Fruit fly (Drosophila melanogaster) whole organism: ENCODE measurements around the gene Svip.

ENCODE experiments used
- CG8478 ChIP-seq: fragments of >200 bp; optimal IDR thresholded peaks from 2 replicates; lab custom pipeline; 2018; ENCODE audit warnings: inconsistent platforms
- Dll ChIP-seq: fragments of >200 bp; optimal IDR thresholded peaks from 2 replicates; lab custom pipeline; 2017
- EcR ChIP-seq, 2 experiments: fragments of >200 bp; optimal IDR thresholded peaks; 2 replicates each; lab custom pipeline; 2017; ENCODE audit warnings: missing biosample characterization in 2 of 2, missing genetic modification characterization in 2 of 2, missing genetic modification reagents in 2 of 2
- pan ChIP-seq: fragments of >200 bp; optimal IDR thresholded peaks from 2 replicates; lab custom pipeline; 2017
- psq ChIP-seq: fragments of >200 bp; optimal IDR thresholded peaks from 2 replicates; lab custom pipeline; 2017
- usp ChIP-seq: fragments of >200 bp; optimal IDR thresholded peaks from 2 replicates; lab custom pipeline; 2017; ENCODE audit warnings: missing biosample characterization, missing genetic modification characterization, mixed read lengths

DNA sequence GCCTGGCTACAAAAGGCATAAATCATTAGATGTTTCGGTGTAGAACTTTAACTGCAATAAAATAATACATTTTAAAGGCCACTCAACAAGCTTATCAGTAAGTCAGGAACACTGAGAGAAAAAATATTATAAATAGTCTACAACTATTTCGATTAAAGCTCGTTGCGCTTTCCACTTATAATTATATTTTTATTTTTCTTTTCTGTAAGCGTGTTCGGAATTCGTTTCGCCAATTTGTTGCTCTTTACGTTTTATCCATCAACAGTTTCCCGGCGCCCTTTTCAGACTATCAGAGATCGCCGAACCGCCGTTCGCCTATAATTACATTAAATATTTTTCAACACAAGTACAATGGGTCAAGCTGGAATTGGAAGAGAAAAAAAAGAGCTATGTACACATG, 19.8 kb upstream of the Svip start:
- TF ChIP-seq EcR (GFP tag; optimal IDR thresholded peaks at IDR 0.05; lab: Kevin White, UChicago) (no peak), psq (lab: Kevin White, UChicago) (no peak), usp (GFP tag; lab: Kevin White, UChicago) (no peak), CG8478 (lab: Kevin White, UChicago) (no peak), pan (lab: Kevin White, UChicago) (no peak), Dll (lab: Kevin White, UChicago) (no peak)
